Worm (Caenorhabditis elegans) whole organism, young adult: ENCODE results near the gene cest-16.

Source experiments
- B0019.2 ChIP-seq: fragments of 200-800 bp; sonication (Bioruptor generic); conservative IDR thresholded peaks from 2 replicates; pipeline ENCODE4 v1.3.6; 2022; ENCODE audit warnings: missing genetic modification reagents, missing genetic modification characterization, missing compliant biosample characterization
- B0035.1 ChIP-seq: sonication (generic microtip); optimal IDR thresholded peaks from 2 replicates; lab custom pipeline; 2016; ENCODE audit warnings: missing genetic modification characterization, mild to moderate bottlenecking, missing compliant biosample characterization, missing genotype, missing genetic modification reagents
- F49E8.2 ChIP-seq: sonication (generic microtip); optimal IDR thresholded peaks from 3 replicates; lab custom pipeline; 2017; ENCODE audit warnings: missing genetic modification characterization, mild to moderate bottlenecking, missing compliant biosample characterization, antibody characterized with exemption, moderate library complexity; ENCODE audit not compliant: insufficient read depth
- Y53F4B.3 ChIP-seq: fragments of 200-800 bp; sonication (Bioruptor generic); IDR thresholded peaks from 2 replicates; pipeline ENCODE4 v1.3.6; 2022; ENCODE audit warnings: missing genetic modification reagents, missing genetic modification characterization, missing compliant biosample characterization
- Y79H2A.3 ChIP-seq: fragments of 200-800 bp; sonication (Bioruptor generic); conservative IDR thresholded peaks from 2 replicates; pipeline ENCODE4 v1.3.6; 2022; ENCODE audit warnings: missing genetic modification reagents, missing genetic modification characterization, missing compliant biosample characterization
- Y95B8A.8 ChIP-seq: fragments of 200-800 bp; sonication (Bioruptor generic); IDR thresholded peaks from 2 replicates; pipeline ENCODE4 v1.3.6; 2022; ENCODE audit warnings: missing genetic modification reagents, missing genetic modification characterization, missing compliant biosample characterization
- aptf-3 ChIP-seq: fragments of 200-800 bp; sonication (Bioruptor generic); IDR thresholded peaks from 2 replicates; pipeline ENCODE4 v1.3.6; 2022; ENCODE audit warnings: missing genetic modification characterization, missing compliant biosample characterization
- bed-1 ChIP-seq: fragments of 200-800 bp; sonication (Bioruptor generic); IDR thresholded peaks from 2 replicates; pipeline ENCODE4 v1.3.6; 2022; ENCODE audit warnings: missing genetic modification reagents, missing genetic modification characterization, missing compliant biosample characterization
- cebp-1 ChIP-seq, 2 experiments: fragments of 200-800 bp in 1 of 2; sonication (Bioruptor generic) in 1 of 2; sonication (generic microtip) in 1 of 2; IDR thresholded peaks in 1 of 2; optimal IDR thresholded peaks in 1 of 2; 2 replicates each; pipeline versions ENCODE4 v1.3.6 to Lab custom; 2017 to 2022; ENCODE audit warnings: missing compliant biosample characterization in 2 of 2, missing genetic modification characterization in 2 of 2, mild to moderate bottlenecking in 1 of 2, missing genetic modification reagents in 1 of 2, moderate library complexity in 1 of 2
- ceh-58 ChIP-seq: fragments of 200-800 bp; sonication (Bioruptor generic); IDR thresholded peaks from 2 replicates; pipeline ENCODE4 v1.3.6; 2022; ENCODE audit warnings: missing genetic modification characterization, missing compliant biosample characterization
- ets-4 ChIP-seq: fragments of 200-800 bp; sonication (Bioruptor generic); optimal IDR thresholded peaks from 2 replicates; lab custom pipeline; 2018; ENCODE audit warnings: mild to moderate bottlenecking, missing genetic modification characterization, missing compliant biosample characterization
- hlh-12 ChIP-seq: sonication (generic microtip); optimal IDR thresholded peaks from 2 replicates; lab custom pipeline; 2016; ENCODE audit warnings: missing genetic modification characterization, missing compliant biosample characterization
- hlh-26 ChIP-seq: fragments of 200-800 bp; sonication (Bioruptor generic); conservative IDR thresholded peaks from 2 replicates; pipeline ENCODE4 v1.3.6; 2022; ENCODE audit warnings: missing genetic modification reagents, missing genetic modification characterization, missing compliant biosample characterization
- lag-1 ChIP-seq: fragments of 200-800 bp; sonication (Bioruptor generic); IDR thresholded peaks from 2 replicates; pipeline ENCODE4 v1.3.6; 2022; ENCODE audit warnings: missing genetic modification reagents, missing genetic modification characterization, missing compliant biosample characterization
- lin-26 ChIP-seq: fragments of 200-800 bp; sonication (Bioruptor generic); IDR thresholded peaks from 2 replicates; pipeline ENCODE4 v1.3.6; 2022; ENCODE audit warnings: missing genetic modification reagents, missing genetic modification characterization, missing compliant biosample characterization
- lin-35 ChIP-seq, 3 experiments: fragments of 150-350 bp in 2 of 3; sonication (generic microtip) in 1 of 3; optimal IDR thresholded peaks; 2 replicates each; lab custom pipeline; 2014 to 2018; ENCODE audit warnings: missing biosample characterization in 3 of 3, missing genetic modification characterization in 3 of 3, missing genetic modification reagents in 3 of 3
- lin-54 ChIP-seq: fragments of 200-800 bp; sonication (Bioruptor generic); optimal IDR thresholded peaks from 2 replicates; lab custom pipeline; 2018; ENCODE audit warnings: mild to moderate bottlenecking, missing genetic modification characterization, missing compliant biosample characterization
- madf-6 ChIP-seq: fragments of 200-800 bp; sonication (Bioruptor generic); IDR thresholded peaks from 2 replicates; pipeline ENCODE4 v1.3.6; 2022; ENCODE audit warnings: missing genetic modification reagents, missing genetic modification characterization, missing compliant biosample characterization
- nfya-1 ChIP-seq: sonication (generic microtip); optimal IDR thresholded peaks from 2 replicates; lab custom pipeline; 2017; ENCODE audit warnings: antibody characterized with exemption, missing compliant biosample characterization, missing genetic modification characterization, borderline replicate concordance; ENCODE audit not compliant: insufficient read depth
- nhr-179 ChIP-seq: sonication (generic microtip); optimal IDR thresholded peaks from 2 replicates; lab custom pipeline; 2016; ENCODE audit warnings: mild to moderate bottlenecking, missing genetic modification characterization, missing compliant biosample characterization
- pha-4 ChIP-seq: fragments of 150-350 bp; sonication (generic microtip); optimal IDR thresholded peaks from 2 replicates; lab custom pipeline; 2014; ENCODE audit warnings: missing biosample characterization, missing genetic modification reagents, missing genetic modification characterization
- rcor-1 ChIP-seq: fragments of 200-800 bp; sonication (Bioruptor generic); IDR thresholded peaks from 2 replicates; pipeline ENCODE4 v1.3.6; 2022; ENCODE audit warnings: missing genetic modification reagents, missing genetic modification characterization, missing compliant biosample characterization
- rpc-1 ChIP-seq, 2 experiments: fragments of 150-350 bp in 1 of 2; sonication (generic microtip) in 1 of 2; optimal IDR thresholded peaks; 2 replicates each; lab custom pipeline; 2014 to 2018; ENCODE audit warnings: missing biosample characterization in 1 of 2, missing genetic modification characterization in 1 of 2, missing genetic modification reagents in 1 of 2, missing genotype in 1 of 2
- snpc-3.4 ChIP-seq: sonication (generic microtip); optimal IDR thresholded peaks from 2 replicates; lab custom pipeline; 2017; ENCODE audit warnings: missing genetic modification characterization, mild to moderate bottlenecking, missing compliant biosample characterization, antibody characterized with exemption, moderate library complexity, missing genotype, missing genetic modification reagents
- snpc-4 ChIP-seq, 5 experiments: fragments of 150-350 bp in 1 of 5; sonication (generic microtip) in 4 of 5; optimal IDR thresholded peaks; 2 replicates each; lab custom pipeline; 2014 to 2018; ENCODE audit warnings: missing genetic modification characterization in 5 of 5, missing biosample characterization in 3 of 5, antibody characterized with exemption in 2 of 5, mild to moderate bottlenecking in 2 of 5, missing compliant biosample characterization in 2 of 5, missing genotype in 2 of 5, moderate library complexity in 2 of 5, missing genetic modification reagents in 1 of 5
- somi-1 ChIP-seq: fragments of 200-800 bp; sonication (Bioruptor generic); optimal IDR thresholded peaks from 2 replicates; lab custom pipeline; 2018; ENCODE audit warnings: mild to moderate bottlenecking, missing genetic modification characterization, missing compliant biosample characterization
- xnd-1 ChIP-seq: sonication (generic microtip); optimal IDR thresholded peaks from 2 replicates; lab custom pipeline; 2016; ENCODE audit warnings: missing genotype, missing genetic modification reagents, missing genetic modification characterization, missing compliant biosample characterization

cest-16 gene

ce11 chrX:6347013-6347412, 47.3 kb downstream of the cest-16 start, which contains the start of gene C03B1.9:
Gene C03B1.9 (minus strand): TSS chrX:6347113.
- TF ChIP-seq xnd-1 (tag; lab: Kevin White, UChicago) (no peak), F49E8.2 (no peak), bed-1 (GFP tag; lab: Robert Waterston, UW) (no peak), aptf-3 (GFP tag; lab: Robert Waterston, UW) (no peak), madf-6 (GFP tag; lab: Robert Waterston, UW) (no peak), B0019.2 (GFP tag; lab: Robert Waterston, UW) (no peak), rcor-1 (GFP tag; lab: Robert Waterston, UW) (no peak), nhr-179 (no peak), lin-35 (GFP tag; optimal IDR thresholded peaks at IDR 0.05; lab: Kevin White, UChicago) (no peak), hlh-12 (no peak)

- TF ChIP-seq lin-26 (GFP tag; lab: Robert Waterston, UW) (no peak), lin-54 (no peak), Y79H2A.3 (GFP tag; lab: Robert Waterston, UW) (no peak), rcor-1 (GFP tag; lab: Robert Waterston, UW) (no peak), hlh-26 (GFP tag; lab: Robert Waterston, UW) (no peak), B0035.1 (no peak), Y53F4B.3 (GFP tag; lab: Robert Waterston, UW) (no peak), lag-1 (GFP tag; lab: Robert Waterston, UW) (no peak), rpc-1 (optimal IDR thresholded peaks at IDR 0.05; lab: Kevin White, UChicago) (no peak), rpc-1 (tag; optimal IDR thresholded peaks at IDR 0.05; lab: Kevin White, UChicago) (no peak), ets-4 (GFP tag; lab: Kevin White, UChicago) (no peak)
These were observed 50.3 kb downstream of the cest-16 start, which contains the start of gene C03B1.6 for ce11 chrX:6350016-6350415. Gene C03B1.6 (plus strand): TSS chrX:6350316.

- no peak for TF ChIP-seq snpc-3.4 (tag; lab: Kevin White, UChicago)
- TF ChIP-seq pha-4 (tag; lab: Kevin White, UChicago): no peak
- no peak for TF ChIP-seq ceh-58 (GFP tag; lab: Robert Waterston, UW)
- no peak for TF ChIP-seq cebp-1 (GFP tag; IDR thresholded peaks at IDR 0.05; lab: Robert Waterston, UW)
- no peak for TF ChIP-seq cebp-1 (tag; optimal IDR thresholded peaks at IDR 0.05; lab: Kevin White, UChicago)
- no peak for TF ChIP-seq somi-1 (GFP tag; lab: Kevin White, UChicago)
- no peak for TF ChIP-seq snpc-4 (GFP tag; optimal IDR thresholded peaks at IDR 0.05; lab: Kevin White, UChicago)
- TF ChIP-seq snpc-4 (tag; optimal IDR thresholded peaks at IDR 0.05; lab: Kevin White, UChicago): no peak
- no peak for TF ChIP-seq nfya-1 (tag; lab: Kevin White, UChicago)
- no peak for TF ChIP-seq Y95B8A.8 (GFP tag; lab: Robert Waterston, UW)
These were observed 54.0 kb downstream of the cest-16 start for ce11 chrX:6353763-6354162.
